Fruit fly (Drosophila melanogaster) whole organism, embryonic: ENCODE data around the gene Myo31DF.

Experiments
- Antp ChIP-seq: fragments of 200-800 bp; sonication (Bioruptor generic); optimal IDR thresholded peaks from 3 replicates; lab custom pipeline; 2016; ENCODE audit warnings: missing biosample characterization, missing genetic modification characterization
- B-H1 ChIP-seq: fragments of 200-800 bp; sonication (Bioruptor generic); IDR thresholded peaks from 3 replicates; pipeline ENCODE4 v1.3.6; 2022; ENCODE audit warnings: missing biosample characterization, missing genetic modification characterization
- CG10209 ChIP-seq: fragments of 200-800 bp; sonication (Bioruptor generic); optimal IDR thresholded peaks from 3 replicates; lab custom pipeline; 2017; ENCODE audit warnings: missing biosample characterization, mild to moderate bottlenecking, missing genetic modification characterization, missing genetic modification reagents
- CG10543 ChIP-seq: fragments of 200-800 bp; sonication (Bioruptor generic); optimal IDR thresholded peaks from 3 replicates; lab custom pipeline; 2017; ENCODE audit warnings: missing biosample characterization, mild to moderate bottlenecking, missing genetic modification characterization, moderate library complexity
- CG11085 ChIP-seq: fragments of 200-800 bp; sonication (Bioruptor generic); IDR thresholded peaks from 2 replicates; pipeline ENCODE4 v1.3.6; 2022; ENCODE audit warnings: missing biosample characterization, missing genetic modification characterization
- CG12659 ChIP-seq: fragments of 200-800 bp; sonication (Bioruptor generic); optimal IDR thresholded peaks from 3 replicates; lab custom pipeline; 2017; ENCODE audit warnings: mild to moderate bottlenecking, missing biosample characterization, missing genetic modification reagents, missing genetic modification characterization
- CG14014 ChIP-seq: fragments of 200-800 bp; sonication (Bioruptor generic); IDR thresholded peaks from 2 replicates; pipeline ENCODE4 v1.3.6; 2022; ENCODE audit warnings: missing biosample characterization, missing genetic modification characterization
- CG15269 ChIP-seq: fragments of 200-800 bp; sonication (Bioruptor generic); optimal IDR thresholded peaks from 2 replicates; lab custom pipeline; 2018; ENCODE audit warnings: missing biosample characterization, mild to moderate bottlenecking, missing genetic modification characterization, moderate library complexity
- CG15479 ChIP-seq: fragments of 200-800 bp; sonication (Bioruptor generic); optimal IDR thresholded peaks from 3 replicates; lab custom pipeline; 2019; ENCODE audit warnings: missing biosample characterization, mild to moderate bottlenecking, missing genetic modification characterization, moderate library complexity
- CG16815 ChIP-seq: fragments of 200-800 bp; sonication (Bioruptor generic); optimal IDR thresholded peaks from 3 replicates; lab custom pipeline; 2017; ENCODE audit warnings: missing biosample characterization, mild to moderate bottlenecking, missing genetic modification characterization
- CG18476 ChIP-seq: fragments of 200-800 bp; sonication (Bioruptor generic); optimal IDR thresholded peaks from 2 replicates; lab custom pipeline; 2016; ENCODE audit warnings: missing biosample characterization, mild to moderate bottlenecking, missing genetic modification characterization
- CG32767 ChIP-seq: fragments of 200-800 bp; sonication (Bioruptor generic); IDR thresholded peaks from 2 replicates; pipeline ENCODE4 v1.3.6; 2022; ENCODE audit warnings: missing biosample characterization, missing genetic modification characterization
- CG3281 ChIP-seq: fragments of 200-800 bp; sonication (Bioruptor generic); optimal IDR thresholded peaks from 3 replicates; lab custom pipeline; 2017; ENCODE audit warnings: missing biosample characterization, mild to moderate bottlenecking, missing genetic modification characterization
- CG3847 ChIP-seq: fragments of 200-800 bp; sonication (Bioruptor generic); IDR thresholded peaks from 2 replicates; pipeline ENCODE4 v1.3.6; 2022; ENCODE audit warnings: missing biosample characterization, missing genetic modification characterization
- CG4328 ChIP-seq: fragments of 200-800 bp; sonication (Bioruptor generic); optimal IDR thresholded peaks from 3 replicates; lab custom pipeline; 2017; ENCODE audit warnings: missing biosample characterization, missing genetic modification reagents, missing genetic modification characterization
- CG4617 ChIP-seq: fragments of 200-800 bp; sonication (Bioruptor generic); optimal IDR thresholded peaks from 3 replicates; lab custom pipeline; 2016; ENCODE audit warnings: missing biosample characterization, missing genetic modification characterization, borderline replicate concordance
- CG4820 ChIP-seq: fragments of 200-800 bp; sonication (Bioruptor generic); optimal IDR thresholded peaks from 3 replicates; lab custom pipeline; 2016; ENCODE audit warnings: missing biosample characterization, missing genetic modification characterization
- CG5953 ChIP-seq: fragments of 200-800 bp; sonication (Bioruptor generic); IDR thresholded peaks from 2 replicates; pipeline ENCODE4 v1.3.6; 2022; ENCODE audit warnings: missing biosample characterization, missing genetic modification characterization
- CG7987 ChIP-seq: fragments of 200-800 bp; sonication (Bioruptor generic); optimal IDR thresholded peaks from 2 replicates; lab custom pipeline; 2018; ENCODE audit warnings: missing biosample characterization, mild to moderate bottlenecking, missing genetic modification characterization, moderate library complexity
- CG8388 ChIP-seq: fragments of 200-800 bp; sonication (Bioruptor generic); optimal IDR thresholded peaks from 2 replicates; lab custom pipeline; 2019; ENCODE audit warnings: missing biosample characterization, mild to moderate bottlenecking, missing genetic modification characterization, moderate library complexity
- CG9797 ChIP-seq: fragments of 200-800 bp; sonication (Bioruptor generic); optimal IDR thresholded peaks from 3 replicates; lab custom pipeline; 2018; ENCODE audit warnings: missing biosample characterization, mild to moderate bottlenecking, missing genetic modification characterization
- CHES-1-like ChIP-seq: fragments of 200-800 bp; sonication (Bioruptor generic); optimal IDR thresholded peaks from 2 replicates; lab custom pipeline; 2016; ENCODE audit warnings: missing biosample characterization, missing genetic modification characterization
- HLHmδ ChIP-seq: fragments of 200-800 bp; sonication (Bioruptor generic); optimal IDR thresholded peaks from 2 replicates; lab custom pipeline; 2018; ENCODE audit warnings: missing biosample characterization, mild to moderate bottlenecking, missing genetic modification characterization, moderate library complexity
- NC2β ChIP-seq: fragments of 200-800 bp; sonication (Bioruptor generic); optimal IDR thresholded peaks from 2 replicates; lab custom pipeline; 2016; ENCODE audit warnings: missing biosample characterization, missing genetic modification characterization
- Nf-YB ChIP-seq: fragments of 200-800 bp; sonication (Bioruptor generic); optimal IDR thresholded peaks from 3 replicates; lab custom pipeline; 2019; ENCODE audit warnings: missing biosample characterization, mild to moderate bottlenecking, missing genetic modification characterization, moderate library complexity
- Sox102F ChIP-seq: fragments of 200-800 bp; sonication (Bioruptor generic); optimal IDR thresholded peaks from 2 replicates; lab custom pipeline; 2018; ENCODE audit warnings: missing biosample characterization, mild to moderate bottlenecking, missing genetic modification characterization, moderate library complexity
- Spps ChIP-seq: fragments of 200-800 bp; sonication (Bioruptor generic); optimal IDR thresholded peaks from 2 replicates; lab custom pipeline; 2018; ENCODE audit warnings: missing biosample characterization, mild to moderate bottlenecking, missing genetic modification characterization
- Stat92E ChIP-seq, 3 experiments: fragments of >200 bp in 2 of 3; fragments of 200-800 bp in 1 of 3; sonication (Bioruptor generic) in 1 of 3; optimal IDR thresholded peaks; 2 replicates each; lab custom pipeline; 2017 to 2019; ENCODE audit warnings: missing biosample characterization in 3 of 3, missing genetic modification characterization in 3 of 3, mild to moderate bottlenecking in 1 of 3, moderate library complexity in 1 of 3
- abd-A ChIP-seq: fragments of 200-800 bp; sonication (Bioruptor generic); optimal IDR thresholded peaks from 3 replicates; lab custom pipeline; 2019; ENCODE audit warnings: missing biosample characterization, mild to moderate bottlenecking, missing genetic modification characterization, moderate library complexity
- ap ChIP-seq: fragments of 200-800 bp; sonication (Bioruptor generic); IDR thresholded peaks from 2 replicates; pipeline ENCODE4 v1.3.6; 2022; ENCODE audit warnings: missing biosample characterization, missing genetic modification characterization
- ara ChIP-seq: fragments of 200-800 bp; sonication (Bioruptor generic); IDR thresholded peaks from 2 replicates; pipeline ENCODE4 v1.3.6; 2022; ENCODE audit warnings: missing biosample characterization, missing genetic modification characterization
- da ChIP-seq: fragments of 200-800 bp; sonication (Bioruptor generic); optimal IDR thresholded peaks from 2 replicates; lab custom pipeline; 2016; ENCODE audit warnings: missing biosample characterization, missing genetic modification characterization
- dmrt99B ChIP-seq: fragments of 200-800 bp; sonication (Bioruptor generic); optimal IDR thresholded peaks from 2 replicates; lab custom pipeline; 2018; ENCODE audit warnings: missing biosample characterization, mild to moderate bottlenecking, missing genetic modification characterization, moderate library complexity
- ind ChIP-seq: fragments of 200-800 bp; sonication (Bioruptor generic); optimal IDR thresholded peaks from 3 replicates; lab custom pipeline; 2016; ENCODE audit warnings: missing biosample characterization, missing genetic modification characterization
- lilli ChIP-seq: fragments of 200-800 bp; sonication (Bioruptor generic); optimal IDR thresholded peaks from 3 replicates; lab custom pipeline; 2016; ENCODE audit warnings: missing biosample characterization, missing genetic modification characterization
- lola ChIP-seq, 3 experiments: fragments of >200 bp in 2 of 3; fragments of 200-800 bp in 1 of 3; sonication (Bioruptor generic) in 1 of 3; optimal IDR thresholded peaks; 2 replicates each; lab custom pipeline; 2017 to 2019; ENCODE audit warnings: missing biosample characterization in 3 of 3, missing genetic modification characterization in 3 of 3, mild to moderate bottlenecking in 1 of 3, moderate library complexity in 1 of 3
- nom ChIP-seq: fragments of 200-800 bp; sonication (Bioruptor generic); optimal IDR thresholded peaks from 2 replicates; lab custom pipeline; 2017; ENCODE audit warnings: missing biosample characterization, missing genetic modification characterization, mild to moderate bottlenecking, moderate library complexity, missing genetic modification reagents
- onecut ChIP-seq: fragments of 200-800 bp; sonication (Bioruptor generic); IDR thresholded peaks from 2 replicates; pipeline ENCODE4 v1.3.6; 2022; ENCODE audit warnings: missing biosample characterization, missing genetic modification characterization
- p53 ChIP-seq: fragments of 200-800 bp; sonication (Bioruptor generic); optimal IDR thresholded peaks from 2 replicates; lab custom pipeline; 2016; ENCODE audit warnings: missing biosample characterization, missing genetic modification characterization
- ranshi ChIP-seq: fragments of 200-800 bp; sonication (Bioruptor generic); IDR thresholded peaks from 2 replicates; pipeline ENCODE4 v1.3.6; 2022; ENCODE audit warnings: missing biosample characterization, missing genetic modification characterization
- scrt ChIP-seq: fragments of 200-800 bp; sonication (Bioruptor generic); optimal IDR thresholded peaks from 2 replicates; lab custom pipeline; 2018; ENCODE audit warnings: missing biosample characterization, mild to moderate bottlenecking, missing genetic modification characterization, moderate library complexity
- sens-2 ChIP-seq: fragments of 200-800 bp; sonication (Bioruptor generic); IDR thresholded peaks from 2 replicates; pipeline ENCODE4 v1.3.6; 2022; ENCODE audit warnings: missing biosample characterization, missing genetic modification characterization
- sima ChIP-seq: fragments of 200-800 bp; sonication (Bioruptor generic); optimal IDR thresholded peaks from 2 replicates; lab custom pipeline; 2016; ENCODE audit warnings: missing biosample characterization, missing genetic modification characterization
- slou ChIP-seq: fragments of 200-800 bp; sonication (Bioruptor generic); optimal IDR thresholded peaks from 3 replicates; lab custom pipeline; 2016; ENCODE audit warnings: missing biosample characterization, missing genetic modification characterization
- so ChIP-seq: fragments of 200-800 bp; sonication (Bioruptor generic); IDR thresholded peaks from 3 replicates; pipeline ENCODE4 v1.3.6; 2022; ENCODE audit warnings: missing biosample characterization, missing genetic modification characterization
- sqz ChIP-seq: fragments of 200-800 bp; sonication (Bioruptor generic); optimal IDR thresholded peaks from 3 replicates; lab custom pipeline; 2018; ENCODE audit warnings: missing biosample characterization, mild to moderate bottlenecking, missing genetic modification characterization
- tap ChIP-seq: fragments of 200-800 bp; optimal IDR thresholded peaks from 3 replicates; lab custom pipeline; 2019; ENCODE audit warnings: missing biosample characterization, mild to moderate bottlenecking, missing genetic modification characterization, moderate library complexity
- twi ChIP-seq: fragments of 200-800 bp; optimal IDR thresholded peaks from 2 replicates; lab custom pipeline; 2019; ENCODE audit warnings: missing biosample characterization, mild to moderate bottlenecking, missing genetic modification characterization, moderate library complexity
- yki ChIP-seq: fragments of >200 bp; optimal IDR thresholded peaks from 3 replicates; lab custom pipeline; 2018

Myo31DF gene

dm6 chr2L:10506557-10507252, at the start of gene Myo31DF, which contains the start of gene CG6094 (continued):
- TF ChIP-seq CG12659 (GFP tag; lab: Kevin White, UChicago) (peak; percentile 58), CG4820 (GFP tag; lab: Kevin White, UChicago) (no peak), CG15479 (GFP tag; lab: Kevin White, UChicago) (no peak), ap (GFP tag; lab: Robert Waterston, UW) (no peak), nom (peak; percentile 57), CG14014 (GFP tag; lab: Robert Waterston, UW) (0 out of 2 replicates have a peak, but pooled peaks have one; percentile 26), ranshi (peak; percentile 5; the same call in 1 of the 2 replicates), CG11085 (GFP tag; lab: Robert Waterston, UW) (no peak), HLHmδ (peak; percentile 79), ara (GFP tag; lab: Robert Waterston, UW) (no peak; the same call in 1 of the 2 replicates), Antp (GFP tag; lab: Kevin White, UChicago) (peak; percentile 35), CG10209 (GFP tag; lab: Kevin White, UChicago) (no peak), slou (GFP tag; lab: Kevin White, UChicago) (no peak), CG16815 (no peak), CG8388 (no peak), Spps (tag; lab: Kevin White, UChicago) (no peak), CG9797 (GFP tag; lab: Kevin White, UChicago) (peak; percentile 99), lola (GFP tag; optimal IDR thresholded peaks at IDR 0.05; lab: Kevin White, UChicago) (no peak), dmrt99B (no peak), yki (lab: Kevin White, UChicago) (no peak), sens-2 (GFP tag; lab: Robert Waterston, UW) (0 out of 2 replicates have a peak, but pooled peaks have one; percentile 13), CG7987 (GFP tag; lab: Kevin White, UChicago) (peak; percentile 55), lilli (peak; percentile 51), CG4328 (GFP tag; lab: Kevin White, UChicago) (peak; percentile 19), abd-A (tag; lab: Kevin White, UChicago) (peak; percentile 15), CG3281 (GFP tag; lab: Kevin White, UChicago) (peak; percentile 9), ind (GFP tag; lab: Kevin White, UChicago) (no peak), sqz (peak; percentile 42), Sox102F (no peak), CG4617 (GFP tag; lab: Kevin White, UChicago) (peak; percentile 7), da (GFP tag; lab: Kevin White, UChicago) (peak; percentile 24), tap (tag; lab: Kevin White, UChicago) (no peak), CG3847 (peak; percentile 59), sima (GFP tag; lab: Kevin White, UChicago) (no peak), onecut (no peak), CG5953 (GFP tag; lab: Robert Waterston, UW) (peak; percentile 41; the same call in 1 of the 2 replicates), twi (tag; lab: Kevin White, UChicago) (peak; percentile 23), B-H1 (no peak; the same call in 2 of the 3 replicates), CG18476 (GFP tag; lab: Kevin White, UChicago) (no peak), CHES-1-like (peak; percentile 80), CG15269 (tag; lab: Kevin White, UChicago) (no peak), Stat92E (GFP tag; optimal IDR thresholded peaks at IDR 0.05; lab: Kevin White, UChicago) (no peak), so (no peak), p53 (GFP tag; lab: Kevin White, UChicago) (no peak), scrt (no peak), Nf-YB (no peak), CG10543 (GFP tag; lab: Kevin White, UChicago) (peak; percentile 44), CG32767 (GFP tag; lab: Robert Waterston, UW) (0 out of 2 replicates have a peak, but pooled peaks have one; percentile 9), NC2β (GFP tag; lab: Kevin White, UChicago) (peak; percentile 39)
